Worm (Caenorhabditis elegans) whole organism, L4 larva: ENCODE data around the gene T10B9.9.
"Not testable (repeated sequence)": the region's sequence is repeated elsewhere in the genome, so short reads cannot be mapped to it uniquely, and the experiment has no call there.

Experiments
- D1046.2 ChIP-seq: fragments of 200-800 bp; sonication (Bioruptor generic); IDR thresholded peaks from 2 replicates; pipeline ENCODE4 v1.3.6; 2022; ENCODE audit warnings: missing genetic modification characterization, missing compliant biosample characterization
- F49E8.2 ChIP-seq: sonication (generic microtip); optimal IDR thresholded peaks from 2 replicates; lab custom pipeline; 2016; ENCODE audit warnings: missing compliant biosample characterization, mild to moderate bottlenecking, missing genetic modification characterization, borderline replicate concordance
- Y105C5A.15 ChIP-seq: fragments of 200-800 bp; sonication (Bioruptor generic); IDR thresholded peaks from 2 replicates; pipeline ENCODE4 v1.3.6; 2022; ENCODE audit warnings: missing genetic modification characterization, missing compliant biosample characterization
- Y48G9A.11 ChIP-seq: fragments of 200-800 bp; sonication (Bioruptor generic); IDR thresholded peaks from 2 replicates; pipeline ENCODE4 v1.3.6; 2022; ENCODE audit warnings: missing genetic modification reagents, missing genetic modification characterization, missing compliant biosample characterization
- aha-1 ChIP-seq: fragments of 150-350 bp; peaks from one replicate; lab custom pipeline; 2014; ENCODE audit warnings: missing biosample characterization, missing genetic modification characterization
- aly-2 ChIP-seq: sonication (generic microtip); optimal IDR thresholded peaks from 2 replicates; lab custom pipeline; 2018; ENCODE audit warnings: missing biosample characterization, missing genetic modification characterization
- arid-1 ChIP-seq: fragments of 200-800 bp; sonication (Bioruptor generic); conservative IDR thresholded peaks from 2 replicates; pipeline ENCODE4 v1.3.6; 2022; ENCODE audit warnings: missing genetic modification reagents, missing genetic modification characterization, missing compliant biosample characterization
- attf-4 ChIP-seq: sonication (generic microtip); optimal IDR thresholded peaks from 3 replicates; lab custom pipeline; 2017; ENCODE audit warnings: missing biosample characterization, missing genetic modification characterization
- ceh-20 ChIP-seq: fragments of 200-800 bp; sonication (Bioruptor generic); IDR thresholded peaks from 2 replicates; pipeline ENCODE4 v1.3.6; 2022; ENCODE audit warnings: missing genetic modification reagents, missing genetic modification characterization, missing compliant biosample characterization
- ceh-28 ChIP-seq: fragments of 150-350 bp; optimal IDR thresholded peaks from 2 replicates; lab custom pipeline; 2014; ENCODE audit warnings: missing biosample characterization, missing genetic modification reagents, missing genetic modification characterization
- ceh-62 ChIP-seq: sonication (generic microtip); optimal IDR thresholded peaks from 2 replicates; lab custom pipeline; 2017; ENCODE audit warnings: missing biosample characterization, missing genetic modification characterization
- daf-8 ChIP-seq: fragments of 200-800 bp; sonication (Bioruptor generic); IDR thresholded peaks from 2 replicates; pipeline ENCODE4 v1.3.6; 2022; ENCODE audit warnings: missing genetic modification characterization, missing compliant biosample characterization
- dmd-6 ChIP-seq: fragments of 200-800 bp; sonication (Bioruptor generic); IDR thresholded peaks from 2 replicates; pipeline ENCODE4 v1.3.6; 2022; ENCODE audit warnings: missing genetic modification reagents, missing genetic modification characterization, missing compliant biosample characterization
- duxl-1 ChIP-seq: sonication (generic microtip); optimal IDR thresholded peaks from 2 replicates; lab custom pipeline; 2016; ENCODE audit warnings: mild to moderate bottlenecking, missing genetic modification characterization, moderate library complexity, missing compliant biosample characterization; ENCODE audit not compliant: poor library complexity
- egl-43 ChIP-seq: fragments of 200-800 bp; sonication (Bioruptor generic); IDR thresholded peaks from 2 replicates; pipeline ENCODE4 v1.3.6; 2022; ENCODE audit warnings: missing genetic modification reagents, missing genetic modification characterization, missing compliant biosample characterization
- fkh-10 ChIP-seq: fragments of 150-350 bp; optimal IDR thresholded peaks from 2 replicates; lab custom pipeline; 2014; ENCODE audit warnings: missing biosample characterization, missing genetic modification reagents, missing genetic modification characterization
- hif-1 ChIP-seq, 2 experiments: sonication (generic microtip); optimal IDR thresholded peaks; 2 replicates each; lab custom pipeline; 2016 to 2017; ENCODE audit warnings: missing compliant biosample characterization in 2 of 2, missing genetic modification characterization in 2 of 2, missing genetic modification reagents in 2 of 2, missing genotype in 2 of 2, mild to moderate bottlenecking in 1 of 2
- hlh-11 ChIP-seq: fragments of 200-800 bp; sonication (Bioruptor generic); optimal IDR thresholded peaks from 2 replicates; lab custom pipeline; 2018; ENCODE audit warnings: mild to moderate bottlenecking, missing genetic modification characterization, missing compliant biosample characterization
- hlh-30 ChIP-seq: sonication (generic microtip); optimal IDR thresholded peaks from 2 replicates; lab custom pipeline; 2017; ENCODE audit warnings: antibody characterized with exemption, mild to moderate bottlenecking, missing genetic modification characterization, missing compliant biosample characterization; ENCODE audit not compliant: insufficient read depth
- hmg-1.1 ChIP-seq: fragments of 200-800 bp; sonication (Bioruptor generic); IDR thresholded peaks from 2 replicates; pipeline ENCODE4 v1.3.6; 2022; ENCODE audit warnings: missing genetic modification reagents, missing genetic modification characterization, missing compliant biosample characterization
- lim-7 ChIP-seq: fragments of 200-800 bp; sonication (Bioruptor generic); IDR thresholded peaks from 2 replicates; pipeline ENCODE4 v1.3.6; 2022; ENCODE audit warnings: missing genetic modification characterization, missing compliant biosample characterization
- lin-1 ChIP-seq: fragments of 200-800 bp; sonication (Bioruptor generic); IDR thresholded peaks from 2 replicates; pipeline ENCODE4 v1.3.6; 2022; ENCODE audit warnings: missing genetic modification reagents, missing genetic modification characterization, missing compliant biosample characterization
- lsy-2 ChIP-seq, 2 experiments: fragments of 150-350 bp in 1 of 2; sonication (generic microtip) in 1 of 2; optimal IDR thresholded peaks; 2 replicates each; lab custom pipeline; 2014 to 2017; ENCODE audit warnings: missing biosample characterization in 2 of 2, missing genetic modification characterization in 2 of 2
- madf-9 ChIP-seq: fragments of 200-800 bp; sonication (Bioruptor generic); conservative IDR thresholded peaks from 2 replicates; pipeline ENCODE4 v1.3.6; 2022; ENCODE audit warnings: missing genetic modification reagents, missing genetic modification characterization, missing compliant biosample characterization
- mdl-1 ChIP-seq, 2 experiments: fragments of 150-350 bp in 1 of 2; sonication (generic microtip) in 1 of 2; optimal IDR thresholded peaks; 2 replicates each; lab custom pipeline; 2014 to 2017; ENCODE audit warnings: missing biosample characterization in 2 of 2, missing genetic modification characterization in 2 of 2
- mes-2 ChIP-seq: sonication (generic microtip); optimal IDR thresholded peaks from 2 replicates; lab custom pipeline; 2016; ENCODE audit warnings: missing genotype, mild to moderate bottlenecking, missing genetic modification characterization, missing compliant biosample characterization; ENCODE audit not compliant: poor library complexity, severe bottlenecking
- nhr-10 ChIP-seq: fragments of 150-350 bp; optimal IDR thresholded peaks from 2 replicates; lab custom pipeline; 2014; ENCODE audit warnings: missing biosample characterization, missing genetic modification characterization
- nhr-11 ChIP-seq: fragments of 150-350 bp; optimal IDR thresholded peaks from 2 replicates; lab custom pipeline; 2014; ENCODE audit warnings: missing biosample characterization, missing genetic modification characterization
- nhr-111 ChIP-seq: fragments of 200-800 bp; sonication (Bioruptor generic); optimal IDR thresholded peaks from 2 replicates; lab custom pipeline; 2018; ENCODE audit warnings: mild to moderate bottlenecking, missing genetic modification characterization, missing compliant biosample characterization
- nhr-25 ChIP-seq: sonication (generic microtip); optimal IDR thresholded peaks from 2 replicates; lab custom pipeline; 2017; ENCODE audit warnings: missing genetic modification characterization, mild to moderate bottlenecking, missing compliant biosample characterization, antibody characterized with exemption, moderate library complexity, borderline replicate concordance; ENCODE audit not compliant: insufficient read depth
- nhr-28 ChIP-seq: fragments of 150-350 bp; optimal IDR thresholded peaks from 2 replicates; lab custom pipeline; 2014; ENCODE audit warnings: missing biosample characterization, missing genetic modification characterization
- nhr-41 ChIP-seq: fragments of 200-800 bp; sonication (Bioruptor generic); IDR thresholded peaks from 2 replicates; pipeline ENCODE4 v1.3.6; 2022; ENCODE audit warnings: missing genetic modification reagents, missing genetic modification characterization, missing compliant biosample characterization
- nhr-42 ChIP-seq: fragments of 200-800 bp; sonication (Bioruptor generic); IDR thresholded peaks from 2 replicates; pipeline ENCODE4 v1.3.6; 2022; ENCODE audit warnings: missing genetic modification characterization, missing compliant biosample characterization
- pha-4 ChIP-seq, 2 experiments: fragments of 150-350 bp in 1 of 2; fragments of 200-800 bp in 1 of 2; sonication (Bioruptor generic) in 1 of 2; IDR thresholded peaks in 1 of 2; optimal IDR thresholded peaks in 1 of 2; 2 replicates each; pipeline versions ENCODE4 v1.3.6 to Lab custom; 2014 to 2022; ENCODE audit warnings: missing genetic modification characterization in 2 of 2, missing genetic modification reagents in 2 of 2, missing biosample characterization in 1 of 2, missing compliant biosample characterization in 1 of 2
- php-3 ChIP-seq: fragments of 200-800 bp; sonication (Bioruptor generic); IDR thresholded peaks from 2 replicates; pipeline ENCODE4 v1.3.6; 2022; ENCODE audit warnings: missing genetic modification reagents, missing genetic modification characterization, missing compliant biosample characterization
- rbr-2 ChIP-seq: sonication (generic microtip); optimal IDR thresholded peaks from 2 replicates; lab custom pipeline; 2016; ENCODE audit warnings: missing genotype, missing genetic modification characterization, missing compliant biosample characterization
- set-16 ChIP-seq: fragments of 200-800 bp; sonication (Bioruptor generic); IDR thresholded peaks from 2 replicates; pipeline ENCODE4 v1.3.6; 2022; ENCODE audit warnings: missing genetic modification reagents, missing genetic modification characterization, missing compliant biosample characterization
- spr-1 ChIP-seq: sonication (generic microtip); optimal IDR thresholded peaks from 2 replicates; lab custom pipeline; 2016; ENCODE audit warnings: mild to moderate bottlenecking, missing genetic modification characterization, missing compliant biosample characterization
- tag-97 ChIP-seq: fragments of 200-800 bp; sonication (Bioruptor generic); IDR thresholded peaks from 2 replicates; pipeline ENCODE4 v1.3.6; 2022; ENCODE audit warnings: missing genetic modification characterization, missing compliant biosample characterization
- tra-1 ChIP-seq: fragments of 200-800 bp; sonication (Bioruptor generic); IDR thresholded peaks from 2 replicates; pipeline ENCODE4 v1.3.6; 2022; ENCODE audit warnings: missing genetic modification reagents, missing genetic modification characterization, missing compliant biosample characterization
- unc-62 ChIP-seq, 3 experiments: fragments of 150-350 bp in 1 of 3; sonication (generic microtip); optimal IDR thresholded peaks in 2 of 3; peaks in 1 of 3; 1 replicate in 1 of 3; 2 replicates in 2 of 3; lab custom pipeline; 2014 to 2017; ENCODE audit warnings: missing biosample characterization in 3 of 3, missing genetic modification characterization in 3 of 3, missing genetic modification reagents in 3 of 3, missing genotype in 1 of 3
- ztf-11 ChIP-seq: fragments of 150-350 bp; optimal IDR thresholded peaks from 2 replicates; lab custom pipeline; 2014; ENCODE audit warnings: missing biosample characterization, missing genetic modification characterization

T10B9.9 gene

DNA sequence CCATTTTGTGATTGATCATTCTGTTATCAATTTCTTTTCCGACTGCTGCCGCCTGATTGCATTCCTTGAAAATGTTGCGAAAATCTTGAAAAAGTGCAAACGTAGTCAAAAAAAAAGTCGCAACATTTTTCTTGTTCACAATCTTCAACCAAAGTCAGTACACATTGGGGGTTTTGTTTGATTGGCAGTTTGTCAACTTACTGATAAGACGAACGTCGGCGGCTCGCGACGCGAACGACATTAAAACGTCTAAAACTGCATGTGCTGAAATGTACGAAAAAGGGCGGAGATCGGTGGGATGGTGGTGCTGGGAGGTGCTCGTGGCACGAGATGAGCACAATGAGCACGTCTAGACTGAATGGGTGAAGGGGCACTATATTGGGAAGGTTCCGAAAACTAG, 36.9 kb downstream of the T10B9.9 start (continued):
- TF ChIP-seq mdl-1 (tag; optimal IDR thresholded peaks at IDR 0.05; lab: Kevin White, UChicago) (peak in 1 of 2 experiments; percentile 70), nhr-25 (no peak), Y105C5A.15 (GFP tag; lab: Robert Waterston, UW) (peak; percentile 53; the same call in 1 of the 2 replicates), duxl-1 (tag; lab: Kevin White, UChicago) (no peak), ztf-11 (no peak), aly-2 (tag; lab: Kevin White, UChicago) (no peak), tra-1 (GFP tag; lab: Robert Waterston, UW) (peak; percentile 90), fkh-10 (GFP tag; lab: Kevin White, UChicago) (no peak)
- TF ChIP-seq, all 104 proteins: peak for 38

DNA sequence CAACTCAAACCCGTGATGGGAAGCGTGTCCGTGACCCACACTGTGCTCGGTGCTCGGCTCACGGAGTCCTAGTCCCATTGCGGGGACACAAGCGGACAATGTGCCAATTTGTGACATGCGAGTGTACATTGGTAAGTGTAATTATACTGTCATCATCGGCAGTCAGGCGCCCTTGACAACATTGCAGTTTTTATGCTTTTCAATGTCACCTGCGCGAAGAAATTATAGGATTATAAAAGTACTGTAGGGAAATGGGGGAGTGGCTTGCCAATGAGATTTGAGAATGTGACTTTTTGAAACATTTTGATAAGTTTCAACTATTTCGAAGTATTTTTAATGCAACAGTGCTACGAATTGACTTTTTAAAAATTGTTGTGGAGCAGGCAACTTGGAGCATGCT, 39.9 kb downstream of the T10B9.9 start:
- peak; percentile 95 for TF ChIP-seq aha-1 (tag; lab: Kevin White, UChicago)
- peak in 1 of 2 experiments; percentile 4 for TF ChIP-seq lsy-2 (tag; optimal IDR thresholded peaks at IDR 0.05; lab: Kevin White, UChicago)
- no peak for TF ChIP-seq nhr-28 (tag; lab: Kevin White, UChicago)
- TF ChIP-seq nhr-41: no peak
- TF ChIP-seq, all 104 proteins: peak for 2

DNA sequence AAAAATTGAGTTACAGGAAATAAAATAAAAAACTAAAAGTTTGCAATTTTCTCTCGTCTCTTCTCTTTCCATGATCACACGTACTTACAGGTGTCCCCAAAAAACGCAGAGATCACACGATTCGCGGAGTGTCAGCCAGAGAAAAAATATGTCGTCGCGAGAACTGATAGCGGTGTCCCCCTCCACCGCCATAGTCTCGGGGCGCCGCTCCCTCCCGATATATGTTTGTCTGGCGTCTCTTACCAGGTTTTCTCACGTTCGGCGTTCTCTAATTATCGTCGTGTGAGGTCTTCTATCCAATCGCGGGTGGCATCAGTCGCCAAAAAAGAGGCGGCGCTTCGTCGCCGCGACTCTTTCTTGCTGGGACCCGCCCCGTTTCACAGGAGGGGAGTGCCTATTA, 43.9 kb downstream of the T10B9.9 start, which contains the start of gene mab-3:
TSS of gene mab-3 (plus strand) at position 328 of the 400 bp plus-strand sequence.
- TF ChIP-seq tra-1 (GFP tag; lab: Robert Waterston, UW): peak; percentile 98
- peak; percentile 67 for TF ChIP-seq set-16 (GFP tag; lab: Robert Waterston, UW)
- TF ChIP-seq dmd-6 (GFP tag; lab: Robert Waterston, UW): peak; percentile 59
- 0 out of 2 replicates have a peak, but pooled peaks have one; percentile 15 for TF ChIP-seq egl-43
- TF ChIP-seq hlh-11: peak; percentile 51
- 0 out of 2 replicates have a peak, but pooled peaks have one; percentile 46 for TF ChIP-seq lin-1
- TF ChIP-seq php-3: peak; percentile 70
- peak; percentile 17; the same call in 1 of the 2 replicates for TF ChIP-seq pha-4 (GFP tag; IDR thresholded peaks at IDR 0.05; lab: Robert Waterston, UW)
- TF ChIP-seq pha-4 (tag; optimal IDR thresholded peaks at IDR 0.05; lab: Kevin White, UChicago): not testable (repeated sequence)
- TF ChIP-seq arid-1 (GFP tag; lab: Robert Waterston, UW): 0 out of 2 replicates have a peak, but pooled peaks have one; percentile 18
- TF ChIP-seq ceh-20: 0 out of 2 replicates have a peak, but pooled peaks have one; percentile 13
- TF ChIP-seq hmg-1.1 (GFP tag; lab: Robert Waterston, UW): 0 out of 2 replicates have a peak, but pooled peaks have one; percentile 41

DNA sequence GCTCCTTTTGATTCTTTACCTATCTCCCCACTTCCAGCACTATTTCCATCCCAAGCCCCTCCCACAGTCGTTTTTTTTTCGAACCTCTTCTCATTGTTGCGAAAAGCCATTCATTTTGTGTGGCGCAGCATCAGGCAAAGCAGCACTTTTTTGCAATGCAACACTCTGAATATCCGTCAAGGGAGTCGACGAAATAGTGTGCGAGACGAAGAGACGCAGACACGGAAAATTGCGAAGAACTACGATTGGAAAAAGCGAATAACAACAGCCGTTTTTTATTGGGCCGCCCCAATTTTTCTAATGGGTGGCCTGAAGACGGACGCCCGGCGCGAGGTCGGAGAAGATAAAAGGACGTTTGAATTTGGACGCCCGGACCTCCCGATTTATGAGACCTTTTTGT, 45.8 kb downstream of the T10B9.9 start:
- TF ChIP-seq madf-9 (no peak), nhr-42 (GFP tag; lab: Robert Waterston, UW) (no peak), ceh-28 (tag; lab: Kevin White, UChicago) (no peak), rbr-2 (tag; lab: Kevin White, UChicago) (peak; percentile 28), pha-4 (GFP tag; IDR thresholded peaks at IDR 0.05; lab: Robert Waterston, UW) (no peak), pha-4 (tag; optimal IDR thresholded peaks at IDR 0.05; lab: Kevin White, UChicago) (no peak), hif-1 (tag; optimal IDR thresholded peaks at IDR 0.05; lab: Kevin White, UChicago) (no peak), hmg-1.1 (GFP tag; lab: Robert Waterston, UW) (peak; percentile 27; the same call in 1 of the 2 replicates), tag-97 (GFP tag; lab: Robert Waterston, UW) (no peak), lin-1 (no peak), unc-62 (GFP tag; optimal IDR thresholded peaks at IDR 0.05 in 1 of 2; lab: Kevin White, UChicago) (peak in 1 of 2 experiments; percentile 19), unc-62 (tag; optimal IDR thresholded peaks at IDR 0.05; lab: Kevin White, UChicago) (no peak), nhr-11 (tag; lab: Kevin White, UChicago) (no peak), F49E8.2 (no peak), nhr-111 (no peak), egl-43 (no peak), hlh-30 (tag; lab: Kevin White, UChicago) (no peak), D1046.2 (no peak), mes-2 (tag; lab: Kevin White, UChicago) (no peak), ceh-20 (no peak), lim-7 (GFP tag; lab: Robert Waterston, UW) (no peak), attf-4 (tag; lab: Kevin White, UChicago) (no peak), Y48G9A.11 (GFP tag; lab: Robert Waterston, UW) (no peak), aha-1 (tag; lab: Kevin White, UChicago) (no peak), nhr-10 (tag; lab: Kevin White, UChicago) (no peak), daf-8 (GFP tag; lab: Robert Waterston, UW) (no peak), ceh-62 (tag; lab: Kevin White, UChicago) (no peak), spr-1 (tag; lab: Kevin White, UChicago) (no peak), hlh-11 (peak; percentile 3), Y105C5A.15 (GFP tag; lab: Robert Waterston, UW) (no peak)
